Worm (Caenorhabditis elegans): ENCODE results near the gene dpf-4.

Gene dpf-4

DNA sequence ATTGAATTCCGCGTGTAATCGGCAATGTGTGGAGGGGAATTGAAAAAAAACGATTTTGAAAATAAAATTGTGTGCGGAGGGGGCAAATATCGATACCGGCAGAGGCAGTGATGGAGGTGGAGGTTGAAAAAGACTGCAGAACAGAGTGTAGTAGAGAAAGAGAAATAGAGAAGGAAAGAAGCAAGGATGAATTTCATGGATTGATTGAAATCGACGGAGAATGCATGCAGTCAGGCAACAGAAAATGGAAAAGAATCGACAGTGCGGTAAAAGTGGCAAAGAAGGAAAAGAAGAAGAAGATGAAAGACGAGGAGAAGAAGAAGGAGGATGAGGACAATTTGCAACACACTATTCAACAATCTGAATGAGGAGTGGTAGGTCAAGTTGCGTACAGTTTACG, 22.3 kb upstream of the dpf-4 start, which contains the start of gene W04D12.1:
Gene W04D12.1, plus strand, starts transcription at position 111 of the 400 bp plus-strand sequence.
- TF ChIP-seq snpc-1.2 (GFP tag; IDR thresholded peaks at IDR 0.05) = 0 out of 2 replicates have a peak, but pooled peaks have one; percentile 32
- no peak for TF ChIP-seq zip-11 (GFP tag; IDR thresholded peaks at IDR 0.05)
- TF ChIP-seq T20F7.1 (GFP tag; optimal IDR thresholded peaks at IDR 0.05) = no peak
- TF ChIP-seq ZK337.2 (GFP tag; IDR thresholded peaks at IDR 0.05) = 0 out of 2 replicates have a peak, but pooled peaks have one; percentile 15
- no peak for TF ChIP-seq tag-97 (GFP tag; IDR thresholded peaks at IDR 0.05)
- peak in 1 of 2 experiments; percentile 63 for TF ChIP-seq unc-62 (GFP tag; optimal IDR thresholded peaks at IDR 0.05 in 1 of 2)
- TF ChIP-seq unc-62 (tag; optimal IDR thresholded peaks at IDR 0.05) = no peak

DNA sequence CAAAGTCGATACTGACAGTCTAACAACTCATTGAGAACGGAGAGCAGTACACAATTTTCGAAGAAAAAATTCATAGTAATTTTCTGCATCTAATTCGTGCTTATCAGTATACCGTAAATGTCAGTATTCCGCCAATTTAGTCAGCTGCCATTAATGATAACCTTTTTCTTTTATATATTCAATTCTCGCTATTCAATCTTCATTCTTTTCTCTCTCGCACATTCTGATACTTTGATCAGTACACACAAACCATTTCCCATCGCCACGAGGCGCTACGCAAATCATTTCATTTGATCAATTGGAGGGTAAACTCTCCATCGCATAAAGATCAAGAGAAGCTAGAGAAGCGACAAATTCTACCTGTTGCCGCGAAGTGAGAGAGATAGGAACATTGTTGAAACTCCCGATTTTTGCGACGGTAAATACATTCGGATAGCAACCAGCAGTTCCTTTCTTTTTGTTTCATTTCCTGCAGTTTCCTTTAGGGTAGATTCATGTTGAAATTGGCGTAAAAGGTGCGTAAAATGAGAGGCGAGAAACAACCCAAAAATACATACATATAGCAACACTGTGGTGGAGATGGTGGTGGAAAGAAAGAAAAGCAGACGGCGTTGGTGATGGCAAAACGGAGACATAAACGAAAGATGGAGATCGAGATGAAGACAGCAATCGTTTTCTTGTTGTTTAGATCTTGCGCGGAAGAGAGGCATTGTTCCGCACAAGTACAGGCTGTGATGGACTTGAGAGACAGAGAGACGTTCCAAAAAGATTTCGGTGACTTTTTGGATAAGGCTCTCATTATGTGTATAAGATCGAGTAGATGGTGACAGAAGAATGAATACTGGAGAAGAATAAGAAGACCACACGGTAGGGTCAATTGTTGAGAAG, 20.7 kb upstream of the dpf-4 start:
- TF ChIP-seq nhr-48 (tag; optimal IDR thresholded peaks at IDR 0.05) (peak; percentile 81), ZK337.2 (GFP tag; IDR thresholded peaks at IDR 0.05) (no peak), T26A8.4 (GFP tag; IDR thresholded peaks at IDR 0.05) (peak; percentile 27; the same call in 1 of the 2 replicates), hlh-11 (tag; optimal IDR thresholded peaks at IDR 0.05) (peak; percentile 93), duxl-1 (tag; optimal IDR thresholded peaks at IDR 0.05; ENCODE audit: poor library complexity) (peak; percentile 15), lin-38 (GFP tag; IDR thresholded peaks at IDR 0.05) (0 out of 2 replicates have a peak, but pooled peaks have one; percentile 18), nhr-102 (tag; optimal IDR thresholded peaks at IDR 0.05) (peak; percentile 6), lsy-2 (tag; optimal IDR thresholded peaks at IDR 0.05) (peak; percentile 55 to 58), daf-16 (GFP tag; optimal IDR thresholded peaks at IDR 0.05) (peak in 1 of 2 experiments; percentile 60), daf-16 (tag; optimal IDR thresholded peaks at IDR 0.05) (peak; percentile 82), pqm-1 (tag; optimal IDR thresholded peaks at IDR 0.05) (peak; percentile 93), lin-13 (GFP tag; optimal IDR thresholded peaks at IDR 0.05) (no peak), zfp-3 (GFP tag; conservative IDR thresholded peaks at IDR 0.05) (0 out of 2 replicates have a peak, but pooled peaks have one; percentile 31), cey-2 (tag; optimal IDR thresholded peaks at IDR 0.05; ENCODE audit: borderline replicate concordance, insufficient read depth) (peak; percentile 9), nhr-6 (tag; optimal IDR thresholded peaks at IDR 0.05) (peak; percentile 67), lin-1 (GFP tag; IDR thresholded peaks at IDR 0.05) (0 out of 2 replicates have a peak, but pooled peaks have one; percentile 24), gei-8 (GFP tag; optimal IDR thresholded peaks at IDR 0.05) (no peak), daf-19 (GFP tag; conservative IDR thresholded peaks at IDR 0.05) (no peak), mes-2 (tag; optimal IDR thresholded peaks at IDR 0.05; ENCODE audit: poor library complexity, severe bottlenecking) (peak; percentile 30), nhr-77 (tag; optimal IDR thresholded peaks at IDR 0.05) (peak; percentile 77), dve-1 (tag; optimal IDR thresholded peaks at IDR 0.05; ENCODE audit: insufficient read depth) (peak; percentile 95), zfp-2 (tag; optimal IDR thresholded peaks at IDR 0.05) (no peak), hmg-1.1 (GFP tag; IDR thresholded peaks at IDR 0.05) (0 out of 2 replicates have a peak, but pooled peaks have one; percentile 7), tra-1 (GFP tag; IDR thresholded peaks at IDR 0.05) (peak; percentile 58; the same call in 1 of the 2 replicates), ama-1 (optimal IDR thresholded peaks at IDR 0.05) (peak; percentile 33), T20F7.1 (GFP tag; optimal IDR thresholded peaks at IDR 0.05) (peak; percentile 74), aha-1 (tag) (peak; percentile 25), nhr-28 (tag; optimal IDR thresholded peaks at IDR 0.05) (peak; percentile 96), unc-62 (GFP tag; optimal IDR thresholded peaks at IDR 0.05 in 1 of 2) (peak; percentile 49 to 82), unc-62 (tag; optimal IDR thresholded peaks at IDR 0.05) (no peak), lin-39 (tag; optimal IDR thresholded peaks at IDR 0.05) (no peak), mep-1 (tag; optimal IDR thresholded peaks at IDR 0.05) (peak; percentile 72), hlh-30 (tag; optimal IDR thresholded peaks at IDR 0.05; ENCODE audit: insufficient read depth) (peak; percentile 75), mdl-1 (tag; optimal IDR thresholded peaks at IDR 0.05) (peak; percentile 70 to 93), nhr-111 (GFP tag; optimal IDR thresholded peaks at IDR 0.05) (no peak), pha-4 (GFP tag; IDR thresholded peaks at IDR 0.05) (no peak), pha-4 (tag; optimal IDR thresholded peaks at IDR 0.05) (no peak), php-3 (GFP tag; IDR thresholded peaks at IDR 0.05) (peak; percentile 87), mxl-3 (GFP tag; optimal IDR thresholded peaks at IDR 0.05) (peak; percentile 86), nhr-10 (tag; optimal IDR thresholded peaks at IDR 0.05) (peak; percentile 52), set-16 (GFP tag; IDR thresholded peaks at IDR 0.05) (no peak), dmd-6 (GFP tag; IDR thresholded peaks at IDR 0.05) (peak; percentile 95)

Measured in whole organism, L4 larva.